Worm (Caenorhabditis elegans) whole organism, mixed stage, embryonic: ENCODE results near the gene F13C5.2.

Source experiments
- M03D4.4 ChIP-seq: sonication (generic microtip); optimal IDR thresholded peaks from 2 replicates; lab custom pipeline; 2017; ENCODE audit warnings: mild to moderate bottlenecking, missing genetic modification characterization, missing compliant biosample characterization
- blmp-1 ChIP-seq: fragments of 150-350 bp; optimal IDR thresholded peaks from 2 replicates; lab custom pipeline; 2014; ENCODE audit warnings: missing biosample characterization, missing genetic modification characterization
- ces-1 ChIP-seq: fragments of 150-350 bp; optimal IDR thresholded peaks from 2 replicates; lab custom pipeline; 2014; ENCODE audit warnings: missing biosample characterization, missing genetic modification reagents, missing genetic modification characterization
- lin-13 ChIP-seq: fragments of 150-350 bp; optimal IDR thresholded peaks from 2 replicates; lab custom pipeline; 2014; ENCODE audit warnings: missing biosample characterization, missing genetic modification characterization
- nhr-237 ChIP-seq: fragments of 150-350 bp; optimal IDR thresholded peaks from 2 replicates; lab custom pipeline; 2014; ENCODE audit warnings: missing biosample characterization, missing genetic modification characterization
- nhr-28 ChIP-seq: fragments of 150-350 bp; optimal IDR thresholded peaks from 2 replicates; lab custom pipeline; 2014; ENCODE audit warnings: missing biosample characterization, missing genetic modification characterization
- nhr-76 ChIP-seq: sonication (generic microtip); optimal IDR thresholded peaks from 2 replicates; lab custom pipeline; 2017; ENCODE audit warnings: missing biosample characterization, missing genetic modification characterization
- tbx-8 ChIP-seq: fragments of 200-800 bp; sonication (Bioruptor generic); optimal IDR thresholded peaks from 2 replicates; lab custom pipeline; 2018; ENCODE audit warnings: mild to moderate bottlenecking, missing genetic modification characterization, moderate library complexity, missing compliant biosample characterization
- unc-39 ChIP-seq: fragments of 150-350 bp; optimal IDR thresholded peaks from 2 replicates; lab custom pipeline; 2014; ENCODE audit warnings: missing biosample characterization, missing genetic modification characterization

- TF ChIP-seq lin-13 (tag; lab: Kevin White, UChicago) (no peak), unc-39 (tag; lab: Kevin White, UChicago) (no peak), nhr-237 (tag; lab: Kevin White, UChicago) (no peak), tbx-8 (no peak), ces-1 (no peak), nhr-28 (tag; lab: Kevin White, UChicago) (no peak), M03D4.4 (tag; lab: Kevin White, UChicago) (no peak), blmp-1 (tag; lab: Kevin White, UChicago) (no peak), nhr-76 (no peak)
Measured at ce11 chrX:572601-573000, 21.2 kb upstream of the F13C5.2 start, which contains the start of gene mrp-2.
